Fruit fly (Drosophila melanogaster) whole organism, wandering third instar larva: Measurements from ENCODE around the gene CG33322.

Experiments
- Abd-B ChIP-seq: fragments of >200 bp; optimal IDR thresholded peaks from 2 replicates; lab custom pipeline; 2017; ENCODE audit warnings: missing biosample characterization, missing genetic modification characterization
- CG32264 ChIP-seq: fragments of 200-800 bp; sonication (Bioruptor generic); optimal IDR thresholded peaks from 2 replicates; lab custom pipeline; 2016; ENCODE audit warnings: missing biosample characterization, missing genetic modification characterization
- CG9705 ChIP-seq: fragments of 200-800 bp; sonication (Bioruptor generic); optimal IDR thresholded peaks from 2 replicates; lab custom pipeline; 2018; ENCODE audit warnings: missing biosample characterization, mild to moderate bottlenecking, missing genetic modification characterization
- CrebA ChIP-seq: fragments of 200-800 bp; sonication (Bioruptor generic); optimal IDR thresholded peaks from 2 replicates; lab custom pipeline; 2016; ENCODE audit warnings: missing biosample characterization, mild to moderate bottlenecking, missing genetic modification characterization, borderline replicate concordance
- Dfd ChIP-seq: fragments of >200 bp; optimal IDR thresholded peaks from 2 replicates; lab custom pipeline; 2017; ENCODE audit warnings: missing biosample characterization, missing genetic modification characterization
- Dif ChIP-seq: fragments of 200-275, 200-300 bp; sonication (Bioruptor generic); optimal IDR thresholded peaks from 2 replicates; lab custom pipeline; 2018; ENCODE audit warnings: missing biosample characterization, missing genetic modification characterization; ENCODE audit not compliant: partially characterized antibody
- GATAd ChIP-seq: sonication (Bioruptor generic); optimal IDR thresholded peaks from 2 replicates; lab custom pipeline; 2016; ENCODE audit warnings: missing biosample characterization, missing genetic modification characterization
- HLH106 ChIP-seq: fragments of 200-800 bp; optimal IDR thresholded peaks from 3 replicates; lab custom pipeline; 2019; ENCODE audit warnings: missing biosample characterization, mild to moderate bottlenecking, missing genetic modification characterization, moderate library complexity
- Hnf4 ChIP-seq: fragments of 200-800 bp; sonication (Bioruptor generic); optimal IDR thresholded peaks from 2 replicates; lab custom pipeline; 2016; ENCODE audit warnings: missing biosample characterization, mild to moderate bottlenecking, missing genetic modification characterization
- Hr78 ChIP-seq: fragments of >200 bp; optimal IDR thresholded peaks from 2 replicates; lab custom pipeline; 2017; ENCODE audit warnings: missing biosample characterization, missing genetic modification characterization
- Hr83 ChIP-seq: fragments of 200-300 bp; sonication (Bioruptor generic); optimal IDR thresholded peaks from 2 replicates; lab custom pipeline; 2016; ENCODE audit warnings: missing biosample characterization, mild to moderate bottlenecking, missing genetic modification characterization, moderate library complexity; ENCODE audit not compliant: poor library complexity, severe bottlenecking
- Jra ChIP-seq: sonication (Bioruptor generic); optimal IDR thresholded peaks from 2 replicates; lab custom pipeline; 2016; ENCODE audit warnings: missing biosample characterization, missing genetic modification characterization
- Mio ChIP-seq: sonication (Bioruptor generic); optimal IDR thresholded peaks from 2 replicates; lab custom pipeline; 2016; ENCODE audit warnings: missing biosample characterization, missing genetic modification characterization
- Myc ChIP-seq: fragments of >200 bp; optimal IDR thresholded peaks from 2 replicates; lab custom pipeline; 2017
- N ChIP-seq: fragments of >200 bp; optimal IDR thresholded peaks from 2 replicates; lab custom pipeline; 2018; ENCODE audit warnings: missing biosample characterization, missing external identifiers, missing genetic modification characterization
- OdsH ChIP-seq: fragments of 200-800 bp; sonication (Bioruptor generic); optimal IDR thresholded peaks from 2 replicates; lab custom pipeline; 2016; ENCODE audit warnings: missing biosample characterization, mild to moderate bottlenecking, missing genetic modification characterization
- Rel ChIP-seq, 2 experiments: fragments of 200-800 bp; sonication (Bioruptor generic) in 1 of 2; optimal IDR thresholded peaks; 2 replicates in 1 of 2; 3 replicates in 1 of 2; lab custom pipeline; 2016 to 2019; ENCODE audit warnings: mild to moderate bottlenecking in 2 of 2, missing biosample characterization in 2 of 2, missing genetic modification characterization in 2 of 2, moderate library complexity in 1 of 2
- Sp1 ChIP-seq: fragments of 200-800 bp; sonication (Bioruptor generic); optimal IDR thresholded peaks from 3 replicates; lab custom pipeline; 2019; ENCODE audit warnings: missing biosample characterization, mild to moderate bottlenecking, missing genetic modification characterization, moderate library complexity
- Vsx2 ChIP-seq: fragments of 200-300, 225-300 bp; sonication (Bioruptor generic); optimal IDR thresholded peaks from 2 replicates; lab custom pipeline; 2018; ENCODE audit warnings: missing biosample characterization, missing genetic modification characterization; ENCODE audit not compliant: partially characterized antibody
- br ChIP-seq: fragments of 200-800 bp; sonication (Bioruptor generic); optimal IDR thresholded peaks from 2 replicates; lab custom pipeline; 2016; ENCODE audit warnings: missing biosample characterization, missing genetic modification characterization
- brk ChIP-seq: fragments of 200-800 bp; sonication (Bioruptor generic); optimal IDR thresholded peaks from 2 replicates; lab custom pipeline; 2016; ENCODE audit warnings: missing biosample characterization, mild to moderate bottlenecking, missing genetic modification characterization
- dl ChIP-seq, 2 experiments: fragments of 175-275, 200-275 bp in 1 of 2; fragments of 200-275 bp in 1 of 2; sonication (Bioruptor generic); optimal IDR thresholded peaks; lab custom pipeline; 2018; ENCODE audit warnings: mild to moderate bottlenecking in 2 of 2, missing biosample characterization in 2 of 2, missing genetic modification characterization in 2 of 2, moderate library complexity in 2 of 2; ENCODE audit not compliant: partially characterized antibody in 2 of 2, insufficient read depth in 1 of 2
- dmrt93B ChIP-seq: fragments of 200-800 bp; sonication (Bioruptor generic); optimal IDR thresholded peaks from 2 replicates; lab custom pipeline; 2018; ENCODE audit warnings: missing biosample characterization, mild to moderate bottlenecking, missing genetic modification characterization
- dsf ChIP-seq: sonication (Bioruptor generic); optimal IDR thresholded peaks from 2 replicates; lab custom pipeline; 2016; ENCODE audit warnings: missing biosample characterization, missing genetic modification characterization, borderline replicate concordance
- ey ChIP-seq: fragments of 200-800 bp; sonication (Bioruptor generic); optimal IDR thresholded peaks from 2 replicates; lab custom pipeline; 2016; ENCODE audit warnings: missing biosample characterization, missing genetic modification characterization
- foxo ChIP-seq, 2 experiments: fragments of 200-800 bp; sonication (Bioruptor generic); optimal IDR thresholded peaks; 2 replicates in 1 of 2; 3 replicates in 1 of 2; lab custom pipeline; 2016 to 2017; ENCODE audit warnings: missing biosample characterization in 2 of 2, missing genetic modification characterization in 2 of 2
- fru ChIP-seq: fragments of 200-800 bp; sonication (Bioruptor generic); optimal IDR thresholded peaks from 3 replicates; lab custom pipeline; 2016; ENCODE audit warnings: missing biosample characterization, mild to moderate bottlenecking, missing genetic modification characterization
- h ChIP-seq: fragments of 200-800 bp; sonication (Bioruptor generic); optimal IDR thresholded peaks from 3 replicates; lab custom pipeline; 2016; ENCODE audit warnings: missing biosample characterization, mild to moderate bottlenecking, missing genetic modification characterization
- jim ChIP-seq: fragments of 175-275, 200-325 bp; sonication (Bioruptor generic); optimal IDR thresholded peaks from 2 replicates; lab custom pipeline; 2016; ENCODE audit warnings: missing biosample characterization, mild to moderate bottlenecking, missing genetic modification characterization
- lola ChIP-seq: fragments of >200 bp; optimal IDR thresholded peaks from 2 replicates; lab custom pipeline; 2017; ENCODE audit warnings: missing biosample characterization, missing genetic modification characterization
- pan ChIP-seq: fragments of >200 bp; optimal IDR thresholded peaks from 2 replicates; lab custom pipeline; 2017
- psq ChIP-seq: fragments of 200-800 bp; sonication (Bioruptor generic); optimal IDR thresholded peaks from 3 replicates; lab custom pipeline; 2017; ENCODE audit warnings: missing biosample characterization, mild to moderate bottlenecking, missing genetic modification characterization, moderate library complexity
- rgr ChIP-seq: fragments of 200-800 bp; sonication (Bioruptor generic); optimal IDR thresholded peaks from 3 replicates; lab custom pipeline; 2016; ENCODE audit warnings: missing biosample characterization, mild to moderate bottlenecking, missing genetic modification characterization
- sage ChIP-seq: fragments of 200-800 bp; sonication (Bioruptor generic); optimal IDR thresholded peaks from 2 replicates; lab custom pipeline; 2016; ENCODE audit warnings: missing biosample characterization, mild to moderate bottlenecking, missing genetic modification characterization
- sv ChIP-seq: fragments of 200-800 bp; sonication (Bioruptor generic); optimal IDR thresholded peaks from 3 replicates; lab custom pipeline; 2016; ENCODE audit warnings: missing biosample characterization, missing genetic modification characterization
- tai ChIP-seq: sonication (Bioruptor generic); optimal IDR thresholded peaks from 2 replicates; lab custom pipeline; 2016; ENCODE audit warnings: missing biosample characterization, missing genetic modification characterization
- usp ChIP-seq: fragments of >200 bp; optimal IDR thresholded peaks from 2 replicates; lab custom pipeline; 2017; ENCODE audit warnings: missing biosample characterization, missing genetic modification characterization
- woc ChIP-seq: sonication (Bioruptor generic); optimal IDR thresholded peaks from 2 replicates; lab custom pipeline; 2016; ENCODE audit warnings: missing biosample characterization, mild to moderate bottlenecking, missing genetic modification characterization

Gene CG33322

DNA sequence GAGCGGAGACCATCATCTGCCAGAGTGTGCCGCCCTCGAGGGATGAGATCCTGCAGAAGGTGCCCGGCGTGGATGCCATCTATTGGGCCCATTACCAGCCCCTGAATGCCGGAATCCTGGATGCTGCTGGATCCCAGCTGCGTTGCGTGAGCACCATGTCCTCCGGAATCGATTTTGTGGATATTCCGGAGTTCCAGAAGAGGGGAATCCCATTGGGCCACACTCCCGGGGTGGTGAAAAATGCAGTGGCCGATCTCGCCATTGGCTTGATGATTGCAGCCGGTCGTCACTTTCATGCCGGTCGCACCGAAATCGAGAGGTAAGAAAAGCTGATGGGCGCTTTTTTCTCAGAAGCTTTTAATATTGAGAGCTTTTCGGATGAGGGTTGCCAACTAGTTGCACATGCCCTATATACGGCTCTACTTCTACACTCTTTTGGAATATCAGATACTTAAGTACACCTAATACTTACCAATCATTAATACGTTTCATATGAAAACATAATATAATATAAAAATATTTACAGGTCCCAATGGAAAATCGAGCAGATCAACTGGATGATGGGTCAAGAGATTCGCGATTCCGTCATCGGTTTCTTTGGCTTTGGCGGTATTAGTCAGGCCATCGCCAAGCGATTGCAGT is 13.8 kb upstream of the CG33322 start:
- peak; percentile 70 for TF ChIP-seq h
- TF ChIP-seq dl (GFP tag; optimal IDR thresholded peaks at IDR 0.05; lab: Kevin White, UChicago; ENCODE audit: insufficient read depth in 1 of 2, partially characterized antibody in 2 of 2) = no peak
- no peak for TF ChIP-seq lola (GFP tag; lab: Kevin White, UChicago)
- peak; percentile 38 for TF ChIP-seq Hr83 (GFP tag; lab: Kevin White, UChicago)
- TF ChIP-seq dsf = no peak
- no peak for TF ChIP-seq usp (GFP tag; lab: Kevin White, UChicago)
- peak in 1 of 2 experiments; percentile 49 for TF ChIP-seq foxo (GFP tag; optimal IDR thresholded peaks at IDR 0.05; lab: Kevin White, UChicago)
- peak; percentile 55 for TF ChIP-seq brk
- peak; percentile 52 for TF ChIP-seq OdsH
- TF ChIP-seq Dif (GFP tag; lab: Kevin White, UChicago) = peak; percentile 0
- no peak for TF ChIP-seq sv (GFP tag; lab: Kevin White, UChicago)
- TF ChIP-seq rgr = peak; percentile 25
- no peak for TF ChIP-seq dmrt93B (GFP tag; lab: Kevin White, UChicago)
- TF ChIP-seq HLH106 (tag; lab: Kevin White, UChicago) = peak; percentile 39
- TF ChIP-seq Rel (GFP tag; optimal IDR thresholded peaks at IDR 0.05; lab: Kevin White, UChicago) = no peak
- TF ChIP-seq Rel (tag; optimal IDR thresholded peaks at IDR 0.05; lab: Kevin White, UChicago) = peak; percentile 94
- no peak for TF ChIP-seq Abd-B (GFP tag; lab: Kevin White, UChicago)
- TF ChIP-seq GATAd (GFP tag; lab: Kevin White, UChicago) = no peak
- no peak for TF ChIP-seq CG9705 (GFP tag; lab: Kevin White, UChicago)
- peak; percentile 22 for TF ChIP-seq Hnf4
- TF ChIP-seq Hr78 (GFP tag; lab: Kevin White, UChicago) = no peak
- no peak for TF ChIP-seq Mio (GFP tag; lab: Kevin White, UChicago)
- TF ChIP-seq CrebA (GFP tag; lab: Kevin White, UChicago) = no peak
- TF ChIP-seq ey = peak; percentile 0
- TF ChIP-seq Jra (GFP tag; lab: Kevin White, UChicago) = no peak
- no peak for TF ChIP-seq Sp1
- TF ChIP-seq br (GFP tag; lab: Kevin White, UChicago) = peak; percentile 35
- TF ChIP-seq fru = peak; percentile 27
- TF ChIP-seq woc (GFP tag; lab: Kevin White, UChicago) = no peak
- TF ChIP-seq psq = no peak
- no peak for TF ChIP-seq CG32264 (GFP tag; lab: Kevin White, UChicago)
- TF ChIP-seq pan = no peak
- TF ChIP-seq Vsx2 = no peak
- TF ChIP-seq tai = no peak
- peak; percentile 56 for TF ChIP-seq sage (GFP tag; lab: Kevin White, UChicago)
- TF ChIP-seq Myc (lab: Kevin White, UChicago) = no peak
- no peak for TF ChIP-seq N (GFP tag; lab: Kevin White, UChicago)
- TF ChIP-seq Dfd (GFP tag; lab: Kevin White, UChicago) = no peak
- TF ChIP-seq jim (GFP tag; lab: Kevin White, UChicago) = no peak

DNA sequence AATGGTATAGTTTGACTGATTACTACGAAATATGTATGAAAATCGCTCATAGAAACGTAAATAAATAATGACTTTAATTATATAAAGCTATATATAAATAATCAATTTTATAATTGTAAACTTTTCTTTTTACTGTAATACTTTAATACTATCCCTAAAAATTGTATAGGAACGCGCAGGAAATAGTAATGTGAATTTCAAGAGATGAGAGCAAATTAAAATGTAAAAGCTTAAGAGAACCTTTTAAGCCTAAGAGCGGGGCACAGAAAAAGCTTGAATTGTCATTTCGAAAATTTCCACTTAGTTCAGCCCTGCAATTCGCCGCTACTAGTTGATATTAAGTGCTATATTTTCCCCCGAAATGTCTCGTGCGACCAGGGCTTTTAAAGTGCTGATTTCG is 13.3 kb upstream of the CG33322 start, which contains the start of gene CG31673:
Gene CG31673 (plus strand): TSS at position 301 of the 400 bp plus-strand sequence.
- peak; percentile 1 for TF ChIP-seq Dif (GFP tag; lab: Kevin White, UChicago)
- no peak for TF ChIP-seq pan

DNA sequence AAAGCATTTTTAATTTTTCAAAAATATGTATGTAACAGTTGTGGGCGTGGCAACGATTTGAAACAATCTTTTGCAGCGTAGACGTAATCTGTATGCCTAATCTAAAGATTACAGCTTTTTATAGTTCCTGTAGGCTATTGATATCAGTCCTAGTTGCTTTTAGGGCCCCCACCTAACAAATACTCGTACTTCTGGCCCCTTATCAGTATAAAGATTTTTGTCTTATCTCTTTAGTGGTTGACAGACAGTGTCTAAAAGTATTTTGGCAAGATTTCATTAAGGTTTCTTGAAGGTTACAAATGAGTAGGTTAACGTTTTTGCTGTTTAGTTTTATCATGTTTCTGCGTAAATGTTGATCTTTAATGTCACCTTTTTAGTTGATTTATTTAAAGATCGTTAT is 12.7 kb upstream of the CG33322 start:
- TF ChIP-seq Dfd (GFP tag; lab: Kevin White, UChicago) (no peak), Mio (GFP tag; lab: Kevin White, UChicago) (no peak), ey (no peak), Sp1 (no peak), woc (GFP tag; lab: Kevin White, UChicago) (no peak), fru (no peak), Myc (lab: Kevin White, UChicago) (no peak), HLH106 (tag; lab: Kevin White, UChicago) (no peak), dsf (no peak), dmrt93B (GFP tag; lab: Kevin White, UChicago) (no peak), Rel (GFP tag; optimal IDR thresholded peaks at IDR 0.05; lab: Kevin White, UChicago) (no peak), Rel (tag; optimal IDR thresholded peaks at IDR 0.05; lab: Kevin White, UChicago) (no peak), rgr (no peak), CrebA (GFP tag; lab: Kevin White, UChicago) (no peak), usp (GFP tag; lab: Kevin White, UChicago) (no peak), Jra (GFP tag; lab: Kevin White, UChicago) (no peak)
